Fruit fly (Drosophila melanogaster) whole organism, prepupa: ENCODE measurements around the gene CG8031.
A peak's percentile ranks its signal among the peaks of the same experiment; 100 is the strongest.

Experiments
- Blimp-1 ChIP-seq: fragments of 200-800 bp; sonication (Bioruptor generic); optimal IDR thresholded peaks from 3 replicates; lab custom pipeline; 2017; ENCODE audit warnings: missing biosample characterization, missing genetic modification characterization, mild to moderate bottlenecking, moderate library complexity, missing genetic modification reagents
- CG10631 ChIP-seq: fragments of 200-800 bp; sonication (Bioruptor generic); optimal IDR thresholded peaks from 2 replicates; lab custom pipeline; 2016; ENCODE audit warnings: missing biosample characterization, missing genetic modification characterization
- CG10669 ChIP-seq: fragments of 200-800 bp; sonication (Bioruptor generic); optimal IDR thresholded peaks from 3 replicates; lab custom pipeline; 2018; ENCODE audit warnings: missing biosample characterization, mild to moderate bottlenecking, missing genetic modification characterization, moderate library complexity
- CG11294 ChIP-seq: fragments of 200-800 bp; sonication (Bioruptor generic); IDR thresholded peaks from 2 replicates; pipeline ENCODE4 v1.3.6; 2022; ENCODE audit warnings: missing biosample characterization, missing genetic modification characterization
- CG11902 ChIP-seq: fragments of 200-800 bp; sonication (Bioruptor generic); optimal IDR thresholded peaks from 3 replicates; lab custom pipeline; 2016; ENCODE audit warnings: missing biosample characterization, missing genetic modification characterization
- CG15336 ChIP-seq: fragments of 200-800 bp; sonication (Bioruptor generic); IDR thresholded peaks from 2 replicates; pipeline ENCODE4 v1.3.6; 2022; ENCODE audit warnings: missing biosample characterization, missing genetic modification characterization
- CG1621 ChIP-seq: fragments of 200-800 bp; sonication (Bioruptor generic); optimal IDR thresholded peaks from 3 replicates; lab custom pipeline; 2018; ENCODE audit warnings: missing biosample characterization, mild to moderate bottlenecking, missing genetic modification characterization
- CG16779 ChIP-seq: fragments of 200-800 bp; sonication (Bioruptor generic); optimal IDR thresholded peaks from 3 replicates; lab custom pipeline; 2017; ENCODE audit warnings: missing biosample characterization, mild to moderate bottlenecking, missing genetic modification characterization
- CG3032 ChIP-seq: fragments of 200-800 bp; optimal IDR thresholded peaks from 2 replicates; lab custom pipeline; 2019; ENCODE audit warnings: missing biosample characterization, mild to moderate bottlenecking, missing genetic modification characterization, moderate library complexity
- CG31627 ChIP-seq: fragments of 200-800 bp; sonication (Bioruptor generic); optimal IDR thresholded peaks from 3 replicates; lab custom pipeline; 2016; ENCODE audit warnings: missing biosample characterization, missing genetic modification characterization
- CG32006 ChIP-seq: fragments of 200-800 bp; sonication (Bioruptor generic); optimal IDR thresholded peaks from 3 replicates; lab custom pipeline; 2017; ENCODE audit warnings: missing biosample characterization, mild to moderate bottlenecking, missing genetic modification characterization
- CG3919 ChIP-seq: fragments of 200-800 bp; sonication (Bioruptor generic); optimal IDR thresholded peaks from 3 replicates; lab custom pipeline; 2016; ENCODE audit warnings: missing biosample characterization, missing genetic modification characterization
- CG4318 ChIP-seq: fragments of 200-800 bp; sonication (Bioruptor generic); optimal IDR thresholded peaks from 3 replicates; lab custom pipeline; 2017; ENCODE audit warnings: missing biosample characterization, mild to moderate bottlenecking, missing genetic modification characterization
- CG6276 ChIP-seq: fragments of 200-800 bp; sonication (Bioruptor generic); optimal IDR thresholded peaks from 2 replicates; lab custom pipeline; 2017; ENCODE audit warnings: missing biosample characterization, mild to moderate bottlenecking, missing genetic modification characterization
- CG6792 ChIP-seq: fragments of 200-800 bp; sonication (Bioruptor generic); optimal IDR thresholded peaks from 3 replicates; lab custom pipeline; 2016; ENCODE audit warnings: missing biosample characterization, missing genetic modification characterization
- CG6854 ChIP-seq: fragments of 200-800 bp; sonication (Bioruptor generic); optimal IDR thresholded peaks from 2 replicates; lab custom pipeline; 2017; ENCODE audit warnings: missing biosample characterization, mild to moderate bottlenecking, missing genetic modification characterization
- CG8119 ChIP-seq: fragments of 200-800 bp; sonication (Bioruptor generic); IDR thresholded peaks from 3 replicates; pipeline ENCODE4 v1.3.6; 2022; ENCODE audit warnings: missing biosample characterization, missing genetic modification characterization
- CG8319 ChIP-seq: fragments of 200-800 bp; sonication (Bioruptor generic); optimal IDR thresholded peaks from 3 replicates; lab custom pipeline; 2016; ENCODE audit warnings: missing biosample characterization, missing genetic modification characterization
- CG8632 ChIP-seq: fragments of 200-800 bp; sonication (Bioruptor generic); optimal IDR thresholded peaks from 3 replicates; lab custom pipeline; 2016; ENCODE audit warnings: missing biosample characterization, missing genetic modification characterization
- CG9139 ChIP-seq: fragments of 200-800 bp; sonication (Bioruptor generic); optimal IDR thresholded peaks from 3 replicates; lab custom pipeline; 2017; ENCODE audit warnings: missing biosample characterization, mild to moderate bottlenecking, missing genetic modification characterization
- Eip78C ChIP-seq: fragments of 200-800 bp; sonication (Bioruptor generic); peaks from one replicate; lab custom pipeline; 2016; ENCODE audit warnings: missing biosample characterization, missing genetic modification characterization
- Ets21C ChIP-seq: fragments of 200-800 bp; sonication (Bioruptor generic); optimal IDR thresholded peaks from 3 replicates; lab custom pipeline; 2016; ENCODE audit warnings: missing biosample characterization, missing genetic modification characterization
- Ets96B ChIP-seq: fragments of 200-800 bp; optimal IDR thresholded peaks from 2 replicates; lab custom pipeline; 2019; ENCODE audit warnings: missing biosample characterization, mild to moderate bottlenecking, missing genetic modification characterization, moderate library complexity
- Gug ChIP-seq: fragments of 200-800 bp; sonication (Bioruptor generic); IDR thresholded peaks from 2 replicates; pipeline ENCODE4 v1.3.6; 2022; ENCODE audit warnings: missing biosample characterization, missing genetic modification characterization
- Hr4 ChIP-seq: fragments of 200-800 bp; sonication (Bioruptor generic); optimal IDR thresholded peaks from 3 replicates; lab custom pipeline; 2016; ENCODE audit warnings: missing biosample characterization, missing genetic modification characterization
- Lpt ChIP-seq: fragments of 200-800 bp; sonication (Bioruptor generic); optimal IDR thresholded peaks from 3 replicates; lab custom pipeline; 2016; ENCODE audit warnings: missing biosample characterization, missing genetic modification characterization
- Met ChIP-seq: fragments of 200-800 bp; sonication (Bioruptor generic); optimal IDR thresholded peaks from 3 replicates; lab custom pipeline; 2016; ENCODE audit warnings: missing biosample characterization, missing genetic modification characterization
- Smox ChIP-seq: fragments of 200-800 bp; sonication (Bioruptor generic); optimal IDR thresholded peaks from 3 replicates; lab custom pipeline; 2016; ENCODE audit warnings: missing biosample characterization, missing genetic modification characterization
- Sox14 ChIP-seq: fragments of 200-800 bp; sonication (Bioruptor generic); optimal IDR thresholded peaks from 3 replicates; lab custom pipeline; 2016; ENCODE audit warnings: missing biosample characterization, missing genetic modification characterization
- acj6 ChIP-seq: fragments of 200-800 bp; sonication (Bioruptor generic); optimal IDR thresholded peaks from 3 replicates; lab custom pipeline; 2016; ENCODE audit warnings: missing biosample characterization, missing genetic modification characterization
- cyc ChIP-seq: fragments of 200-800 bp; sonication (Bioruptor generic); optimal IDR thresholded peaks from 3 replicates; lab custom pipeline; 2016; ENCODE audit warnings: missing biosample characterization, missing genetic modification characterization
- dsx ChIP-seq: fragments of 200-800 bp; optimal IDR thresholded peaks from 3 replicates; lab custom pipeline; 2019; ENCODE audit warnings: missing biosample characterization, mild to moderate bottlenecking, missing genetic modification characterization, moderate library complexity; ENCODE audit not compliant: poor library complexity, severe bottlenecking
- eg ChIP-seq: fragments of 200-800 bp; sonication (Bioruptor generic); IDR thresholded peaks from 3 replicates; pipeline ENCODE4 v1.3.6; 2022; ENCODE audit warnings: missing biosample characterization, missing genetic modification characterization
- esn ChIP-seq: fragments of 200-800 bp; sonication (Bioruptor generic); optimal IDR thresholded peaks from 2 replicates; lab custom pipeline; 2016; ENCODE audit warnings: missing biosample characterization, mild to moderate bottlenecking, missing genetic modification characterization, moderate library complexity
- fd59A ChIP-seq: fragments of 200-800 bp; sonication (Bioruptor generic); optimal IDR thresholded peaks from 2 replicates; lab custom pipeline; 2017; ENCODE audit warnings: missing biosample characterization, mild to moderate bottlenecking, missing genetic modification characterization, missing genetic modification reagents
- fd85E ChIP-seq: fragments of 200-800 bp; sonication (Bioruptor generic); optimal IDR thresholded peaks from 3 replicates; lab custom pipeline; 2016; ENCODE audit warnings: missing biosample characterization, missing genetic modification characterization
- fkh ChIP-seq: fragments of 200-800 bp; sonication (Bioruptor generic); optimal IDR thresholded peaks from 3 replicates; lab custom pipeline; 2017; ENCODE audit warnings: missing biosample characterization, mild to moderate bottlenecking, missing genetic modification characterization, moderate library complexity
- net ChIP-seq: fragments of 200-800 bp; sonication (Bioruptor generic); optimal IDR thresholded peaks from 3 replicates; lab custom pipeline; 2016; ENCODE audit warnings: missing biosample characterization, missing genetic modification characterization
- salr ChIP-seq, 2 experiments: fragments of 200-800 bp; sonication (Bioruptor generic); optimal IDR thresholded peaks; 3 replicates each; lab custom pipeline; 2016 to 2018; ENCODE audit warnings: missing biosample characterization in 2 of 2, missing genetic modification characterization in 2 of 2, mild to moderate bottlenecking in 1 of 2
- ss ChIP-seq, 2 experiments: fragments of 200-800 bp; sonication (Bioruptor generic); optimal IDR thresholded peaks; 2 replicates in 1 of 2; 3 replicates in 1 of 2; lab custom pipeline; 2017 to 2018; ENCODE audit warnings: mild to moderate bottlenecking in 2 of 2, missing biosample characterization in 2 of 2, missing genetic modification characterization in 2 of 2, moderate library complexity in 1 of 2
- svp ChIP-seq: fragments of 200-800 bp; sonication (Bioruptor generic); peaks from one replicate; lab custom pipeline; 2016; ENCODE audit warnings: missing biosample characterization, missing genetic modification characterization
- topi ChIP-seq: fragments of 200-800 bp; sonication (Bioruptor generic); optimal IDR thresholded peaks from 3 replicates; lab custom pipeline; 2016; ENCODE audit warnings: missing biosample characterization, missing genetic modification characterization
- vri ChIP-seq: fragments of 200-800 bp; sonication (Bioruptor generic); optimal IDR thresholded peaks from 3 replicates; lab custom pipeline; 2016; ENCODE audit warnings: missing biosample characterization, mild to moderate bottlenecking, missing genetic modification characterization

The CG8031 gene

DNA sequence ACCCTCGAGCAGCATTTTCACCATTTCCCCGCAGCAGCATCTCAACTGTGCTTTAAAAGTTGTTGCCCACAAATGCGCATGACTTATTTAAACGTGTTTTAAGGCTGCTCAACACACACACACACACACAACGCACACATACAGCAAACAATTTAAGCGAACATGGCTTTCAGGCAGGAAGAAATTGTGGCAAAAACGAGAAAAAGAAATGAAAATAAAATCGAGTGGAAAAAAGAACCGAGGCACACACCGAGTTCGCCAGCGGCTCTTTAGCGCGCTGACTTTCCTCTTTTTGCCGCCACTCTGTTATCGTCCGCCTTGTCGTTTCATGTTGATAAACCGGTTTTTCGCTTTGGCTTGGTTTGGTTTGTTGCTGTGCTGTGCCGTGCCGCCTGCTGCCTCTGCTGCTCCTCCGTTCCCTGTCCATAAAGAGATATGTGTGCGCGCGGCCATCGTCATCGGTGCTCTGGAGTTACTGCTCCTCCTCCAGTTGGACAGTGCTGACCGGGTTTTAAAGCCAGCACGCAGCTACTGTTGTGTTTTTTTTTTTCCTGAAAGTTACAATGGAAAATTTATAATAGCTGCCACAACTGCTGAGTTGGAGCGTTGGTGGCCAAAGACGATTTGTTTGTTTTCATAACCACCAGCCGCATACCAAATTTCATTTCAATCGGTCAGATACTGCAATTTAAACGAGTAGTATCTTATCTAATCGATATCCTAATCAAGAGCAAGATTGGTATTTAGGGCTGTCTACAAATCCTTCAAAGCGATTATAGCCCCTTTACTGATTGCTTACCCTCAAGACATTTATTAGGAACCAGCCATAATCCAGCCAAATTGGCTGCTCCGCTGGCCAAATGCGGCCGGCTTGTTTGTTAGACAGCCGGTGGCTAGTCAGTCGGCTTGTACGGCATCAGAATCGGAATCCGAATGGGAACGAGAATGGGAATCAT is 5.0 kb upstream of the CG8031 start (continued):
- TF ChIP-seq Met (GFP tag; lab: Kevin White, UChicago) = no peak
- peak; percentile 57 for TF ChIP-seq CG6276 (GFP tag; lab: Kevin White, UChicago)
- TF ChIP-seq CG11902 (GFP tag; lab: Kevin White, UChicago) = no peak
- peak; percentile 72 for TF ChIP-seq vri (GFP tag; lab: Kevin White, UChicago)
- TF ChIP-seq CG1621 (tag; lab: Kevin White, UChicago) = peak; percentile 4
- TF ChIP-seq CG6792 = no peak
- peak; percentile 24; the same call in 1 of the 2 replicates for TF ChIP-seq CG15336 (GFP tag; lab: Robert Waterston, UW)
- no peak for TF ChIP-seq Ets21C
- no peak for TF ChIP-seq Gug (GFP tag; lab: Robert Waterston, UW)
- TF ChIP-seq topi = peak; percentile 22

DNA sequence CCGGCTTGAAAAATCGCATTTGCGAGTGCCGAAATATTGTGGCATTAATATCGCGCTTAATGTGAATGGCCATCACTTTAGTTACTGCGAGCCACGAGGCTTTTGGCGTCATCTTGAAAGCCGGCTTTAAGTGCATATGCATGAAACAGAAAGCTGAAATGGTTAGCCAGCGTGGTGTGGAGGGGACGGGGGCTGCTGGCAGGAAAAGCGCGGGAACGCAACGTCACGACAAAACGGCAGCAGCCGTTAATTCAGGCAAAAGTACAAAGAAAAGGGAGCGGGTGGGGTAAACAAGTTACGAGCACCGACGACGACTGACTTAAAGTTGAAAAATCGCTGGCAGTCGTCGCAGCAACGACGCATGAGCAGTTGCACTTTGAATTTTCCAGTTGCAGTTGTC is 4.3 kb upstream of the CG8031 start:
- TF ChIP-seq CG10631 (GFP tag; lab: Kevin White, UChicago) (no peak), Sox14 (GFP tag; lab: Kevin White, UChicago) (peak; percentile 3), Blimp-1 (peak; percentile 84), eg (GFP tag; lab: Robert Waterston, UW) (0 out of 3 replicates have a peak, but pooled peaks have one; percentile 23), CG6854 (GFP tag; lab: Kevin White, UChicago) (peak; percentile 4)

DNA sequence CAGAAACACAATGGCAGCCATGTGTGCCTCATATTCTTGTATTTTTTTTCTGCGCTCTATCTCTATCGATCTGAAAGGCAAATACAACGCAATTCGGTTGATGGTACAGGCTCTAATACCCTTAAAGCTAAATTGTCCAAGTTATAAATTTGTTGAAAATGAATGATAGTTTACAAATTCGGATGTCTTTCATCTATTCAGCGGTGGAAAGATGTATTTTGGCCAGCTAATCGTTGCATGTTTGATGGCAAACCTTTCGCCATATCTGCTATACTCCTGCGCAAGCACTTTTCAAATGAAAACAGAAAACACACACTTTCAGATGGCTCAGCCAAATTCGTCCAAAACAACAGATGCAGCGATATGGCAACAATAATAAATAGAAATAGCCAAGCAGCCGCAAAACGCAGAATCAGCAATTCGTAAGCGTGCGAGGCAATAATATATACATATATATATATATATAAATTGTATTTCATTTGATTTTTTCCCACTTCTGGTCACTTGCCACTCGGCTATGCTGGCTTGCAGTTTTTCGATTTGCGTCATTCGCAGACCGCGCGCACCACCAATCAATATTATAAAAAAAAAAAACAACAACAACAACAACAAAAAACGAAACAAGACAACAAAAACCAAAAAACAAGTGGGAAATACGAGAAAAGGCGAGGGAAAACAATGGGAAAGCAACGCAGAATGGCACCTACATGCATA is 3.2 kb upstream of the CG8031 start:
- TF ChIP-seq CG1621 (tag; lab: Kevin White, UChicago) (no peak), CG9139 (GFP tag; lab: Kevin White, UChicago) (no peak), dsx (GFP tag; lab: Kevin White, UChicago) (no peak), CG4318 (no peak), Gug (GFP tag; lab: Robert Waterston, UW) (no peak; the same call in 1 of the 2 replicates), CG11294 (GFP tag; lab: Robert Waterston, UW) (peak; percentile 45; the same call in 1 of the 2 replicates), esn (no peak), CG10669 (no peak), Hr4 (peak; percentile 43), CG16779 (tag; lab: Kevin White, UChicago) (no peak), CG3919 (GFP tag; lab: Kevin White, UChicago) (no peak), svp (GFP tag; lab: Kevin White, UChicago) (no peak), CG8319 (GFP tag; lab: Kevin White, UChicago) (no peak), CG31627 (GFP tag; lab: Kevin White, UChicago) (no peak), Met (GFP tag; lab: Kevin White, UChicago) (no peak), acj6 (GFP tag; lab: Kevin White, UChicago) (no peak), CG6854 (GFP tag; lab: Kevin White, UChicago) (no peak), salr (GFP tag; optimal IDR thresholded peaks at IDR 0.05; lab: Kevin White, UChicago) (no peak), Blimp-1 (no peak), CG8632 (GFP tag; lab: Kevin White, UChicago) (no peak), cyc (GFP tag; lab: Kevin White, UChicago) (no peak), net (GFP tag; lab: Kevin White, UChicago) (no peak), CG8119 (0 out of 3 replicates have a peak, but pooled peaks have one; percentile 18), fd59A (GFP tag; lab: Kevin White, UChicago) (no peak), Ets96B (tag; lab: Kevin White, UChicago) (no peak), fkh (no peak), CG6276 (GFP tag; lab: Kevin White, UChicago) (no peak), fd85E (GFP tag; lab: Kevin White, UChicago) (no peak), Sox14 (GFP tag; lab: Kevin White, UChicago) (no peak), Lpt (no peak), CG3032 (tag; lab: Kevin White, UChicago) (no peak), topi (no peak), eg (GFP tag; lab: Robert Waterston, UW) (peak; percentile 54), Smox (GFP tag; lab: Kevin White, UChicago) (no peak), CG11902 (GFP tag; lab: Kevin White, UChicago) (no peak), CG32006 (GFP tag; lab: Kevin White, UChicago) (peak; percentile 55), Eip78C (GFP tag; lab: Kevin White, UChicago) (no peak), ss (GFP tag; optimal IDR thresholded peaks at IDR 0.05; lab: Kevin White, UChicago) (no peak)
